Worm (Caenorhabditis elegans) whole organism, L3 larva: ENCODE measurements around the gene ifa-1.

Source experiments
- egl-27 ChIP-seq: sonication (generic microtip); optimal IDR thresholded peaks from 4 replicates; lab custom pipeline; 2017; ENCODE audit warnings: missing biosample characterization, missing genetic modification reagents, missing genetic modification characterization
- elt-2 ChIP-seq: sonication (generic microtip); optimal IDR thresholded peaks from 2 replicates; lab custom pipeline; 2016; ENCODE audit warnings: missing genetic modification reagents, mild to moderate bottlenecking, missing genetic modification characterization, missing compliant biosample characterization
- nhr-25 ChIP-seq: sonication (generic microtip); optimal IDR thresholded peaks from 2 replicates; lab custom pipeline; 2017; ENCODE audit warnings: missing biosample characterization, missing genetic modification characterization
- nhr-28 ChIP-seq: fragments of 150-350 bp; optimal IDR thresholded peaks from 2 replicates; lab custom pipeline; 2014; ENCODE audit warnings: missing biosample characterization, missing genetic modification characterization
- pha-4 ChIP-seq: fragments of 150-350 bp; optimal IDR thresholded peaks from 2 replicates; lab custom pipeline; 2014; ENCODE audit warnings: missing biosample characterization, missing genetic modification reagents, missing genetic modification characterization
- unc-62 ChIP-seq: fragments of 150-350 bp; sonication (generic microtip); optimal IDR thresholded peaks from 4 replicates; lab custom pipeline; 2014; ENCODE audit warnings: missing biosample characterization, missing genetic modification reagents, missing genetic modification characterization
- ztf-4 ChIP-seq: fragments of 150-350 bp; optimal IDR thresholded peaks from 2 replicates; lab custom pipeline; 2014; ENCODE audit warnings: missing biosample characterization, missing genetic modification characterization

DNA sequence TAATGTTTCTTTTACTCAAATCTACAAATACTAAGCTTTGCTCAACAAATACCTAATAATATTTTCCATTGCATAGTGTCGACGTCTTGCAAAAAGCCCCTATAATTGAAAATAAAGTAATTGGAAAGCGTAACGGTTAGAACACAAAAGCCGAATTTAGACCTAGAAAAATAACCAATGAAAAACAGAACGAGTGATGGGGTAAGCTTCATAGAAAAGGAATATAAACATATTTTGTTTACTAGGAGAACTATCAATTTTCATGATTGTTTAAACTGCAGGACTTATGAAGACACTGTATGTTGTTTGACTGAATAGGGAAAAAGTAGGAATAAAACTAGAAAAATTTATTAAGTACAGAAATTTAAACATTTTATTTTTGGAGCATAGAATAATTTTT lies 15.3 kb downstream of the ifa-1 start, which contains the start of gene F38B2.3:
- TF ChIP-seq unc-62 (GFP tag; lab: Kevin White, UChicago): no peak
- TF ChIP-seq nhr-28: no peak
- no peak for TF ChIP-seq ztf-4 (tag; lab: Kevin White, UChicago)
- TF ChIP-seq nhr-25 (tag; lab: Kevin White, UChicago): no peak
- no peak for TF ChIP-seq egl-27 (tag; lab: Kevin White, UChicago)
- TF ChIP-seq pha-4 (tag; lab: Kevin White, UChicago): no peak
- TF ChIP-seq elt-2 (tag; lab: Kevin White, UChicago): no peak
